Fruit fly (Drosophila melanogaster) whole organism, prepupa: ENCODE measurements around the gene Snx21.

Experiments used
- CG6854 ChIP-seq: fragments of 200-800 bp; sonication (Bioruptor generic); optimal IDR thresholded peaks from 2 replicates; lab custom pipeline; 2017; ENCODE audit warnings: missing biosample characterization, mild to moderate bottlenecking, missing genetic modification characterization
- Hr38 ChIP-seq: sonication (Bioruptor generic); optimal IDR thresholded peaks from 2 replicates; lab custom pipeline; 2016; ENCODE audit warnings: missing biosample characterization, missing genetic modification characterization
- eg ChIP-seq: fragments of 200-800 bp; sonication (Bioruptor generic); IDR thresholded peaks from 3 replicates; pipeline ENCODE4 v1.3.6; 2022; ENCODE audit warnings: missing biosample characterization, missing genetic modification characterization

- no peak for TF ChIP-seq CG6854 (GFP tag; lab: Kevin White, UChicago)
- TF ChIP-seq eg (GFP tag; lab: Robert Waterston, UW) = no peak
- no peak for TF ChIP-seq Hr38 (GFP tag; lab: Kevin White, UChicago)
Measured at dm6 chr2L:2734946-2735345, 30.5 kb downstream of the Snx21 start.
